Fruit fly (Drosophila melanogaster): ENCODE measurements around the gene Ocho.

The Ocho gene

DNA sequence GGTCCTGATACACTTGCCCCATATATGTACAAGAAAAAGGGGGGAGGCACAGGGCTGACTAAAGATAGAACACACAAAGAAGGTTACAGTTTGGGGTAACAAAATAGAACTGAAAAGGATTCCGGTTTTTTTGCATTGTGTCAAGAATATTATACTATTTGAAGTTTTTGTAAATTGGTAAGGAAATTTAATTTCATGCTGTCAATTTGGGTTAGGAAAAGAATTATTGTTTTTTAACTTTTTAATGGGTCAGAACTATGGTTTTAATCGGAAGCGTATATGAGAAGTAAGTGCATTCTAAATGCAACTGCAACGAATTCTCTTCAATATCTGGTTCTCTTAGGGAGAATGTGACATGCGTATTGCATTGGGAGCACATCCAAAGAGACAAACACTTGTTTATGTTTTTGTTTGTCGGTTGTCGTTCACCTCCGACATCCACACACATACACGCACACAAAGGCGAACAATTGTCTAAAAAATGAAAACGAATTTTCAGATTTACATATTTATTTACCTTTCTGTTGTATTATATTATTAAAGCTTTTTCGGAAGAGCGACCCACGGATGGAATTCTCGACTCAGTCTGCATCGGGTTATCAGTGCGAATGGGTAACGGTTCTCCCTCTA lies 10.0 kb downstream of the Ocho start, which contains the start of gene mnd:
Gene mnd, plus strand, starts transcription at position 580 of the 630 bp plus-strand sequence.
- TF ChIP-seq foxo (GFP tag; optimal IDR thresholded peaks at IDR 0.05) (peak in 1 of 2 experiments; percentile 24), fru (GFP tag; optimal IDR thresholded peaks at IDR 0.05) (peak; percentile 2), OdsH (GFP tag; optimal IDR thresholded peaks at IDR 0.05) (no peak), sage (GFP tag; optimal IDR thresholded peaks at IDR 0.05) (no peak), Hr83 (GFP tag; optimal IDR thresholded peaks at IDR 0.05; ENCODE audit: poor library complexity, severe bottlenecking) (no peak), jim (GFP tag; optimal IDR thresholded peaks at IDR 0.05) (no peak), h (GFP tag; optimal IDR thresholded peaks at IDR 0.05) (peak; percentile 44), ey (GFP tag; optimal IDR thresholded peaks at IDR 0.05) (peak; percentile 13), Rel (GFP tag; optimal IDR thresholded peaks at IDR 0.05) (no peak), Rel (tag; optimal IDR thresholded peaks at IDR 0.05) (no peak)

DNA sequence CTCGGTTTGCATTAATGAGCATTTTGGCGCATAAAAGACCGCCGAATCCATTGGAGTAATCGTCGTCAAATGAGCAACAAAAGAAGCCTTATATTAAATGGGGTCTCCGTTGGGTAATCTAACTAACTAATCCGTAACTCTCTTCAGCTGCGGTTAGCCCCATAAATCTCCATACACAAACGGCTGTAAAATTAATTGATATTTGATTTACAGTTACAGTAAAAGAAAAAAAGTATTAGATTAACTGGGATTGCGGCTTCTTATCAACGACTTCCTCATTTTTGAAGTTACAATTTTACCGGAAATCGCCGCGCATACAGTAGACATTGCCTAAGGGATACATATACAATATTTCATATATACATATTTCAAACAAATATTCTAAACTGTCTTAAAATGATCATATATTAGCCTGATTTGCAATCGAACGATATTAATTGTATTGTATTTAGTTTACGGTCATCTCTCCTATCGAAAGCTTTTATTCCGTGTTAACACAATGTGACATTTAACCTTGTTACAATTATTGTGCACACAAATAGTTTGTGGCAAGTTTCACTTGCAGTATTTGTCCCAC lies 11.8 kb downstream of the Ocho start:
- TF ChIP-seq HLH106 (tag; optimal IDR thresholded peaks at IDR 0.05) (no peak), Hr78 (GFP tag; optimal IDR thresholded peaks at IDR 0.05) (no peak), OdsH (GFP tag; optimal IDR thresholded peaks at IDR 0.05) (no peak), Dfd (GFP tag; optimal IDR thresholded peaks at IDR 0.05) (no peak), jim (GFP tag; optimal IDR thresholded peaks at IDR 0.05) (no peak), CG32264 (GFP tag; optimal IDR thresholded peaks at IDR 0.05) (no peak), rgr (GFP tag; optimal IDR thresholded peaks at IDR 0.05) (no peak), Hr83 (GFP tag; optimal IDR thresholded peaks at IDR 0.05; ENCODE audit: poor library complexity, severe bottlenecking) (no peak), sv (GFP tag; optimal IDR thresholded peaks at IDR 0.05) (no peak), pan (optimal IDR thresholded peaks at IDR 0.05) (no peak), fru (GFP tag; optimal IDR thresholded peaks at IDR 0.05) (no peak), Jra (GFP tag; optimal IDR thresholded peaks at IDR 0.05) (no peak), N (GFP tag; optimal IDR thresholded peaks at IDR 0.05) (no peak), sage (GFP tag; optimal IDR thresholded peaks at IDR 0.05) (no peak), br (GFP tag; optimal IDR thresholded peaks at IDR 0.05) (no peak), Abd-B (GFP tag; optimal IDR thresholded peaks at IDR 0.05) (no peak)

DNA sequence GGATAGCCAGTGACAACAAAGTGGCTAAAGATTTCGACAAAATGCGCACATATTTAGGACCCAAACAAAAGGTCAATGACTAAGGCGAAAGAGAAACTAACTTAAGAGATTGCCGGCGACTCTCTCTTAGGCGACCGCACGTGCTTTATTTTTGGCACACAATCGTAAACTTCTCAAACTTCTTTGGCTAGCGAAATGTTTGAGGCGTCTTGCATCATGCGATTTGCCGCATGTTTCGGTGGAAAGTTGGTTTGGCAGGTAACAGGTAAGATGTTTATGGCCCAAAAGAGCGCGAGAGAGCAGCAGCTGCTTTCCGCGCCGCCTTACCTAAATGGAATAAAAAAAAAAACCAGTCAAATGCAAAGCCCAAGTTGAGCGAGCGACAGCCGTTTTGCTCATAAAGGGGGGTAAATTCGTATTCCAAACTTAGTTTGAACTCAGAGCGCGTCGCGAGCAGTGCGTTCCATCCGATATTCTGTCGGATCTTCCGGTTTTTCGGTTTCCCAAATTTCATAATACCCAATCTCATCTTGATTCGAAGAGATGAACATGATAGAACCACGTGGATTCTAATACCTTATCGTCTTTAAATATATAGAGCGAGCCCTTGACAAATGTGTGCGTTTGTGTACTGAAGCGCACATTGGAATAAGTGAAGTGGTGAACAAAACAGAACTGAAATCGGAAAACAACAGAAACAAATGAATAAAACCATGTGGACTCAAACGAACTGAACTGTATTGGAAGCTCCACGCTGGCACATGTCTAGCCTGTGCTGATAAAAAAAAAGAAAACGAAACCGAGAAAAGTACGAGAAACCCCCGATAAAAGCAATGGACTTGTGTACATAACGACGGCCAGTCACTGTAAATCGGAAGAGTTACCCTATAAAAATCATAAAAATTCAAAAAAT lies 12.6 kb downstream of the Ocho start:
- TF ChIP-seq sv (GFP tag; optimal IDR thresholded peaks at IDR 0.05) (no peak), Dif (GFP tag; optimal IDR thresholded peaks at IDR 0.05; ENCODE audit: partially characterized antibody) (peak; percentile 99), Vsx2 (GFP tag; optimal IDR thresholded peaks at IDR 0.05; ENCODE audit: partially characterized antibody) (peak; percentile 99), woc (GFP tag; optimal IDR thresholded peaks at IDR 0.05) (peak; percentile 24), N (GFP tag; optimal IDR thresholded peaks at IDR 0.05) (no peak), dl (GFP tag; optimal IDR thresholded peaks at IDR 0.05; ENCODE audit: insufficient read depth in 1 of 2, partially characterized antibody in 2 of 2) (peak; percentile 90 to 97), psq (GFP tag; optimal IDR thresholded peaks at IDR 0.05) (peak; percentile 21), dmrt93B (GFP tag; optimal IDR thresholded peaks at IDR 0.05) (no peak), br (GFP tag; optimal IDR thresholded peaks at IDR 0.05) (no peak), tai (GFP tag; optimal IDR thresholded peaks at IDR 0.05) (peak; percentile 22), jim (GFP tag; optimal IDR thresholded peaks at IDR 0.05) (peak; percentile 47), Sp1 (GFP tag; optimal IDR thresholded peaks at IDR 0.05) (peak; percentile 2)

DNA sequence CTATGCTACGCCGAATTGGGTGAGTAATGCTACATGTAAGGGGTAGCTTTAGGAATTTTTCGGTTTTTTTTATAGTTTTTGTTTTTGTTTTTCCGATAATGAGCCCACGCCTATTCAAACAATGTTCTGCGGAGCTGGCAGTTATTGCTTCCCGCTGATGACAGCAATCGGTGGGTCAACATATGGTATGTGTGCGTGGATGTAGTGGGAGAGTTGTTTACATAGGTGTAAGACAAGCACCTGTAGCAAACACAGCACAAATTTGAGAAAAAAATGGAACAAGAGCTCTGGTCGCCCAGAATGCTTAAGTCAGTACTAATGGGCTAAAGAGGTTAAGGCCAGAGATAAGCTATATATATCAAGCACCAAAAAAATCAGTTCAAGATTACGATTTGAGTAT lies 13.6 kb downstream of the Ocho start:
- TF ChIP-seq CG9705 (GFP tag; optimal IDR thresholded peaks at IDR 0.05) (no peak), HLH106 (tag; optimal IDR thresholded peaks at IDR 0.05) (no peak), brk (GFP tag; optimal IDR thresholded peaks at IDR 0.05) (no peak), Dif (GFP tag; optimal IDR thresholded peaks at IDR 0.05; ENCODE audit: partially characterized antibody) (no peak), Hnf4 (GFP tag; optimal IDR thresholded peaks at IDR 0.05) (no peak), OdsH (GFP tag; optimal IDR thresholded peaks at IDR 0.05) (no peak), CG32264 (GFP tag; optimal IDR thresholded peaks at IDR 0.05) (no peak), jim (GFP tag; optimal IDR thresholded peaks at IDR 0.05) (no peak), tai (GFP tag; optimal IDR thresholded peaks at IDR 0.05) (no peak), dsf (GFP tag; optimal IDR thresholded peaks at IDR 0.05; ENCODE audit: borderline replicate concordance) (no peak), Sp1 (GFP tag; optimal IDR thresholded peaks at IDR 0.05) (no peak), Rel (GFP tag; optimal IDR thresholded peaks at IDR 0.05) (no peak), Rel (tag; optimal IDR thresholded peaks at IDR 0.05) (no peak), dl (GFP tag; optimal IDR thresholded peaks at IDR 0.05; ENCODE audit: insufficient read depth in 1 of 2, partially characterized antibody in 2 of 2) (no peak), N (GFP tag; optimal IDR thresholded peaks at IDR 0.05) (no peak), sage (GFP tag; optimal IDR thresholded peaks at IDR 0.05) (no peak), pan (optimal IDR thresholded peaks at IDR 0.05) (no peak), Hr78 (GFP tag; optimal IDR thresholded peaks at IDR 0.05) (no peak), Hr83 (GFP tag; optimal IDR thresholded peaks at IDR 0.05; ENCODE audit: poor library complexity, severe bottlenecking) (no peak)
